Fruit fly (Drosophila melanogaster) whole organism, larva: ENCODE results near the gene CG6791.

Source experiments
- noc ChIP-seq: fragments of 200-800 bp; sonication (Bioruptor generic); optimal IDR thresholded peaks from 3 replicates; lab custom pipeline; 2019; ENCODE audit warnings: missing biosample characterization, mild to moderate bottlenecking, missing genetic modification characterization, moderate library complexity

CG6791 gene

dm6 chr3R:11612467-11612866, 22.5 kb upstream of the CG6791 start:
- TF ChIP-seq noc (tag; lab: Kevin White, UChicago) = no peak

dm6 chr3R:11606679-11607078, 16.7 kb upstream of the CG6791 start:
- no peak for TF ChIP-seq noc (tag; lab: Kevin White, UChicago)

- no peak for TF ChIP-seq noc (tag; lab: Kevin White, UChicago)
Observed at dm6 chr3R:11604654-11605436, 14.9 kb upstream of the CG6791 start.

- TF ChIP-seq noc (tag; lab: Kevin White, UChicago) = no peak
Observed at dm6 chr3R:11603136-11603535, 13.2 kb upstream of the CG6791 start.

DNA sequence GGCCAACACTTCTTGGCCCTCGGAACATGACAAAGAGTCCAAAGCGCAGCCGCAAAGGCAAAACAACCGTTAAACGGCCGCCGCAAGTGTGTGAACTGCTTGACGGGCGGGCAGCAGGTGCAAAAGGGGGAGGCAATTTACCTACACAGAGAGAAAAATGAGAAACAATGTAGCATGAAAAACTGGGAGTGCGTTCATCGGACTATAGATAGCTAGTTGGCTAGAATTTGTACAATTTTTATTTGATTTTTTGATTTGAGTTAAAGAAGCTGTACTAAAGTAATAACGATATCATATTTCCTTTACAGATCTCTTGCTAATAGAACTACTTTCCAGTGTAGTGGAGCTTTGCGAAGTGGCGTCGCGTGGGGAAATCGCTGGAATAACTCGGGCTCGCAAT, 5.6 kb upstream of the CG6791 start:
- TF ChIP-seq noc (tag; lab: Kevin White, UChicago) = no peak

DNA sequence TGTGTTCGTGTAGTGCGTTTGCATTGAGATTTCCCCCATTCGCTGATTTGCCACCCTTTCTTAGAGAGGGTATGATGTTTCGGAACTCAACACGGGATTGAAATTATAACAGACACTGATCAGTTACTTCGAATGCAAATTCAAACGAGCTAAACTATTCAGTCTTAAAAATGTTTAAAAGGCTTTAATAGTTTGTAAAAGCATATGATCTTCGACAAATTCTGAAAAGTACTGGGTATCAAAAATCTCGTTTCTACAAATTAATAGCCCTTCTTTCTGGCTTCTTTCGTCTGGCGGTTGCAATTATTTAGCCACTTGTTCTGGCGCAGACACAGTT, 7.7 kb downstream of the CG6791 start:
- peak; percentile 30 for TF ChIP-seq noc (tag; lab: Kevin White, UChicago)

DNA sequence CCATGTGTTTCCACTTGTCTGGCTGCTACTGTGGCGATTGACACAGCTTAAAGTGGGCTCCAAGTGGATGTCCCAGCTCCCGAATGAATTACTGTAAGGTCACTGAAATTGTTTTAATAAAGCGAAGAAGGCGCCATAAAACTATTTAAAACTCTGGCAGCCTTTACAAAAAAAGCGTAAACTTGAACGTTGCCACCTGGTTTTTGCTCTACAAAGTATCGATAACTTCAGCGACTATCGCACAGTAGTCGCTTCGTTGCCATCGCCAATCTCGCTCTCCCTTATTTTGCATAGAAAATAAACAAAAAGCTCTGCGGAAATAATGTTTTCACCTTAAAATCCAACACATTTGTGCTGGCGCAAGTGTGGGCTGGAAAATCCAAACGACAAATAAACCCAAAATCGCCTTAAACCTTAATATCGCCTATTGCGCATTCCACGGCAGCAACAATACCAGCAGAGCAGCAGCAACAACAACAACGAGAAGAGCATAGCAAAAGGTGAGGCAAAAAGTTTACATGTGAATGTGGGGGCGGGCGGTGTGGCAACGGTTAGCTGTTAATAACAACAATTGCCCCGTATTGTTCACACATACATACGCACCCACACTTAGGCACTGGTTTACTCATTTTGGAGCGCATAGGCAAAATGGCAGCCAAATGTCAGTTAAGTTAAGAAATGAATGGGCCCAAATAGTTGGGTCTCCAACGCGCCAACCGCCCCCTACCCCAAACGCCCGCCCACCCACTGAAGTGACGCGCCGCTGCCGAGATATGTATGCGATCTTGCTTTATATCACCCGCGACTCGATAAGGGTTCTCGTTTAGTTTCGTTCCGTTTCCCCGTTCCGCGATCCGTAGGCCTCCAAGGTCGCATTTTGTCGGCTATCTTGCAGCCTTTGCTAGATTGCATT, 8.3 kb downstream of the CG6791 start, which contains the start of gene wkd:
Gene wkd (plus strand): TSS at position 237 of the 913 bp plus-strand sequence.
- no peak for TF ChIP-seq noc (tag; lab: Kevin White, UChicago)

dm6 chr3R:11578645-11579044, 11.3 kb downstream of the CG6791 start, which contains the start of the genes CG6790 and CG5342:
TSS of gene CG6790 (minus strand) at chr3R:11578745.
TSS of gene CG5342 (plus strand) at chr3R:11578826.
- TF ChIP-seq noc (tag; lab: Kevin White, UChicago) = no peak

dm6 chr3R:11571408-11571807, 18.5 kb downstream of the CG6791 start:
- no peak for TF ChIP-seq noc (tag; lab: Kevin White, UChicago)

DNA sequence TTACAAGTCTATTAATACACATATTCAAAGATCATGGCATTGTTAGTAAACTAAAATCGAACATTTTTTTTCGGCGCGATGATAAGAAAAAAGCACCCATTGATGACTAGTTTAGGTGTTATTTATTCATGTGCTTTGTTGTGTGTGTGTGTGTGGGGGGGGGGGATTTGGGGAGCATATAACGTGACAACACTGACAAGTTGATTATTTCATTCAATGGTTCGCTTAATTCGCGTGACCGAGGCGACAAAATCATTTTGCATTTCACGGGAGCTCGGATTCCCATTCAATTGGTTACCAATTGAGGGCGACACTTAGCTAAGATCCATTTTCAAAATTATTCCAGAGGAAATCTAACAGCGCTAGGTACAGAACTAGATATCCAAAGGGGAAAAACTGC, 20.0 kb downstream of the CG6791 start:
- TF ChIP-seq noc (tag; lab: Kevin White, UChicago) = no peak

DNA sequence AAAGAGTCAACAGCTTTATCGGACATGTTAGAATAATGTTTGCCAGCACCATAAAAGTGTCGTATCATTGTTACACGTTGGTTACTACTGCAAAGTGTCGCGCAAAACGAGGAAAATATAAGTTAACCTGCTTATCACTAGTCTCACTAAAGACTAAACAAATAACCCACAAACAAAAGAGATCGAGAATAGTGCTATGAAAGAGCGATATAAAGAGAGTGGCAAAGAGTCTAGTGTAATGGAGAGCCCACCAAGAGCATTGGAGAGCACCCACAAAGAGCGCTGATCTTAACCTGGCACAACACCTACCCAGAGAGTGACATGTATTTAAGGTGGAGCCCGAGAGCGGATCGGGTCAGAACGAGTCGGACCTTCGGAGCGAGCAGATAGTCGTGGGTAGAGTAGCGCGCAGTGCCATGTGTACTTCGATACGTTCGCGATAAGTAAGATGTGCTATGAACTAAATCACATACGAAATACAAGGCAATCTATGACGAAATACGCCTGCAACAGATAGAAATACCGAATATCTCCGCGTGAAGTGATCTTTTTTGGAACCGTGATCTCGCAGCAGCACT, 21.0 kb downstream of the CG6791 start, which contains the start of gene Mrp4:
Gene Mrp4 (plus strand): TSS at position 378 of the 578 bp plus-strand sequence.
- TF ChIP-seq noc (tag; lab: Kevin White, UChicago) = peak; percentile 31

- TF ChIP-seq noc (tag; lab: Kevin White, UChicago) = peak; percentile 77
Observed at dm6 chr3R:11566769-11567570, 23.0 kb downstream of the CG6791 start, which contains the start of the genes fabp and sea. TSS of gene fabp (minus strand) at chr3R:11567054. TSS of gene sea (minus strand) at chr3R:11567054.

DNA sequence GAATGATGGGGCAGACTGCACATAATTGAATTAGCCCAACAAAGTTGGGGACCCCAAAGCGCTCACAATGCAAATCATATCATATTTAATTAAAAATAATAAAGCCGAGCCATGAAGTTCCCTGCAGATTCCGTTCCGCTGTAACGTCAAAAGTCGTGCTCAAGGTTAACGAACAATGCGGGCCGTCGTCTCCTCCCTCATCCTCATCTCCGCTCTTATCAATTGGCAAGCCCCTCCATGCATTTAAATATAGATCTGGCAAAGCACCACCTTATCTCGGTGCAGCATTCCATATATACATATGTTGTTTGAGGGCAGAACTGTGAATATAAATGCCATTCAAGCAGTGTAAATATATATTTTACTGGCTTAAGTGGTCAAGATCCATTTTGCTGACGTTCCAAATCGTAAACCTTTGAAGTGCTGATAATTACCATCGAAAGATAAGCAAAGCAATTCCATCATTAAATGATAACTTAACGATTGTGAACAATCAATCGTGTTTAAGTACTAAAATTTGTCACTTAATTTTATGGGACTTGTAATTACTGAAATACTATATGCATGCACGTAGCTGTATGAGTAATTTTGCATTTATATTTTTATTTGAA, 25.0 kb downstream of the CG6791 start:
- TF ChIP-seq noc (tag; lab: Kevin White, UChicago) = peak; percentile 20

DNA sequence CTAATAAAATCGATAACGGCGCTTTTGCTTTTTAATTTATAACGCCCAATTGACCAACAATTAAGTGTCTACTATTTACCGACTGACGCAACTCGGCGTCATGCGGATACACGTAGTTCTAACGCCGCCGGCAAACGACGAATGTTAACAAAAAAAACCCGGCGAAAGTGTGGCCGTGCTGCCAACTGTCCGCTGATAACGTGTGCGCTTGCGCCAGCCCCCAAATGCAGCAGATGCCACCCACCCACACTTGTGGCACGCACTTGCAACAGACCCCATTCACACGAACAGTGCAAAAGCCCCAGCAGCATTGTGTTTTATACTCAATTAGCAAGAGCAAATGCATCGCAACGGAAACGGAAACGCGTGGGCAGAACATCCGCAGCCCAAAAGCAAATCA, 26.8 kb downstream of the CG6791 start:
- TF ChIP-seq noc (tag; lab: Kevin White, UChicago) = no peak
